Worm (Caenorhabditis elegans): ENCODE data around the gene K08F9.3.

- TF ChIP-seq med-1 (GFP tag; optimal IDR thresholded peaks at IDR 0.05; ENCODE audit: insufficient read depth) (no peak), ref-1 (GFP tag; conservative IDR thresholded peaks at IDR 0.05) (no peak), flt-1 (GFP tag; IDR thresholded peaks at IDR 0.05) (no peak)
These were observed 47.7 kb upstream of the K08F9.3 start, which contains the start of gene txt-12 for ce11 chrV:15092666-15093065.
